Fruit fly (Drosophila melanogaster): Measurements from ENCODE around the gene CG5565.

DNA sequence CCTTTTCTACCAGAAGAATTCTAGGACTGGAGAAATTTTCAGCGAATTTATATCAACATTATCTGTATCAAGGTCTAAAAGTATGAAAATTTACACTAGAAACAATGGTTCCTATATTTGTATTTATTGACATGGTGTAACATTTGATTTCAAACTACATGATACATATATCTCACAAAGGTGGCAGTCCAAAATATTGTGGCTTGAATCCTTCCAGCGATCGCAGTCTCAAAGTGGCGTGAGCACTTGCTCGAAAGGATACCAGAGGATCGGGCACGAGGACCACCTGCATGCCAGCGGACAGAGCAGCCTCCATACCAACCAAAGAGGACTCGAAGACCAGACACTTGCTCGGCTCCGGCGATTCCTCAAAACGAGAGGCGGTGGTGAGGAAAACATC lies 1.7 kb downstream of the CG5565 start, which contains the start of gene CG5561:
- TF ChIP-seq N (GFP tag; optimal IDR thresholded peaks at IDR 0.05) (no peak), jim (GFP tag; optimal IDR thresholded peaks at IDR 0.05) (no peak), CrebA (GFP tag; optimal IDR thresholded peaks at IDR 0.05; ENCODE audit: borderline replicate concordance) (no peak), Hr83 (GFP tag; optimal IDR thresholded peaks at IDR 0.05; ENCODE audit: poor library complexity, severe bottlenecking) (no peak), br (GFP tag; optimal IDR thresholded peaks at IDR 0.05) (no peak), Sp1 (GFP tag; optimal IDR thresholded peaks at IDR 0.05) (no peak)
